Worm (Caenorhabditis elegans): Measurements from ENCODE around the gene srw-136.

Gene srw-136

ce11 chrV:3010468-3010867 is at the start of gene srw-136:
Gene srw-136 (minus strand): TSS chrV:3010568.
- TF ChIP-seq ref-1 (GFP tag; conservative IDR thresholded peaks at IDR 0.05) (no peak), T22C8.4 (GFP tag; IDR thresholded peaks at IDR 0.05) (no peak), klf-2 (GFP tag; conservative IDR thresholded peaks at IDR 0.05) (no peak), cog-1 (tag; optimal IDR thresholded peaks at IDR 0.05) (no peak), tab-1 (GFP tag; IDR thresholded peaks at IDR 0.05) (no peak), ztf-23 (GFP tag; IDR thresholded peaks at IDR 0.05) (no peak), flt-1 (GFP tag; IDR thresholded peaks at IDR 0.05) (no peak), ztf-29 (GFP tag; IDR thresholded peaks at IDR 0.05) (no peak), med-1 (GFP tag; optimal IDR thresholded peaks at IDR 0.05; ENCODE audit: insufficient read depth) (no peak)

ce11 chrV:3058996-3059395 is 48.6 kb upstream of the srw-136 start, which contains the start of gene str-244:
Gene str-244 (minus strand): TSS chrV:3059096.
- TF ChIP-seq T22C8.4 (GFP tag; IDR thresholded peaks at IDR 0.05) = no peak
- TF ChIP-seq med-1 (GFP tag; optimal IDR thresholded peaks at IDR 0.05; ENCODE audit: insufficient read depth) = no peak
- TF ChIP-seq ref-1 (GFP tag; conservative IDR thresholded peaks at IDR 0.05) = no peak
- no peak for TF ChIP-seq ztf-29 (GFP tag; IDR thresholded peaks at IDR 0.05)

ce11 chrV:3054254-3054653 is 43.9 kb upstream of the srw-136 start, which contains the start of gene C50H11.8:
Gene C50H11.8 (plus strand): TSS chrV:3054554.
- TF ChIP-seq tab-1 (GFP tag; IDR thresholded peaks at IDR 0.05) (no peak), ref-1 (GFP tag; conservative IDR thresholded peaks at IDR 0.05) (no peak), ztf-29 (GFP tag; IDR thresholded peaks at IDR 0.05) (no peak), klf-2 (GFP tag; conservative IDR thresholded peaks at IDR 0.05) (no peak), flt-1 (GFP tag; IDR thresholded peaks at IDR 0.05) (no peak), med-1 (GFP tag; optimal IDR thresholded peaks at IDR 0.05; ENCODE audit: insufficient read depth) (no peak), cog-1 (tag; optimal IDR thresholded peaks at IDR 0.05) (no peak), T22C8.4 (GFP tag; IDR thresholded peaks at IDR 0.05) (no peak), ztf-23 (GFP tag; IDR thresholded peaks at IDR 0.05) (no peak)

- no peak for TF ChIP-seq ztf-23 (GFP tag; IDR thresholded peaks at IDR 0.05)
- no peak for TF ChIP-seq cog-1 (tag; optimal IDR thresholded peaks at IDR 0.05)
- no peak for TF ChIP-seq tab-1 (GFP tag; IDR thresholded peaks at IDR 0.05)
- TF ChIP-seq ref-1 (GFP tag; conservative IDR thresholded peaks at IDR 0.05) = no peak
- no peak for TF ChIP-seq ztf-29 (GFP tag; IDR thresholded peaks at IDR 0.05)
- TF ChIP-seq klf-2 (GFP tag; conservative IDR thresholded peaks at IDR 0.05) = no peak
- TF ChIP-seq med-1 (GFP tag; optimal IDR thresholded peaks at IDR 0.05; ENCODE audit: insufficient read depth) = no peak
- TF ChIP-seq flt-1 (GFP tag; IDR thresholded peaks at IDR 0.05) = no peak
- TF ChIP-seq T22C8.4 (GFP tag; IDR thresholded peaks at IDR 0.05) = no peak
Observed at ce11 chrV:3046364-3046763, 36.0 kb upstream of the srw-136 start.

DNA sequence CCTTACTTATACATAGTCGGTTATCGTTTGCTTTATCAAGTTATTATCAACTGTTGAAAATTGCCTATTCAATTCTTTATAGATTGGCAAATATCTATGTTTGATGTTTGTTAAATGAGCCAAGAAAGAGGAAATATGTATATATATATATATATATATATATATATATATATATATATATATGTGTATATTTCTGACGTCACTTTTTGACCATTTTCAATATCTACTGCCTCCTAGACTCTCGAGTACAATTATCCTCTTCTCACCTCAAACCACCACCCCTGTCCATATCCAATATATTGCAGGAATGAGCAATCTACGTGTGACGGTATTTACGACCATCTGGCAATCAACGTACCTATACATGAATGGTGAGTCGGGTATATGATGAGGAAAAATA is 34.5 kb upstream of the srw-136 start, which contains the start of gene F59D6.1:
F59D6.1 (plus strand) TSS at position 301 of the 400 bp plus-strand sequence.
- TF ChIP-seq ztf-23 (GFP tag; IDR thresholded peaks at IDR 0.05) (no peak), klf-2 (GFP tag; conservative IDR thresholded peaks at IDR 0.05) (no peak), ref-1 (GFP tag; conservative IDR thresholded peaks at IDR 0.05) (no peak)

- TF ChIP-seq ref-1 (GFP tag; conservative IDR thresholded peaks at IDR 0.05) (no peak), tab-1 (GFP tag; IDR thresholded peaks at IDR 0.05) (no peak), cog-1 (tag; optimal IDR thresholded peaks at IDR 0.05) (no peak), flt-1 (GFP tag; IDR thresholded peaks at IDR 0.05) (no peak), klf-2 (GFP tag; conservative IDR thresholded peaks at IDR 0.05) (no peak), ztf-29 (GFP tag; IDR thresholded peaks at IDR 0.05) (no peak), med-1 (GFP tag; optimal IDR thresholded peaks at IDR 0.05; ENCODE audit: insufficient read depth) (no peak), T22C8.4 (GFP tag; IDR thresholded peaks at IDR 0.05) (no peak), ztf-23 (GFP tag; IDR thresholded peaks at IDR 0.05) (no peak)
Observed at ce11 chrV:3040930-3041329, 30.6 kb upstream of the srw-136 start.

DNA sequence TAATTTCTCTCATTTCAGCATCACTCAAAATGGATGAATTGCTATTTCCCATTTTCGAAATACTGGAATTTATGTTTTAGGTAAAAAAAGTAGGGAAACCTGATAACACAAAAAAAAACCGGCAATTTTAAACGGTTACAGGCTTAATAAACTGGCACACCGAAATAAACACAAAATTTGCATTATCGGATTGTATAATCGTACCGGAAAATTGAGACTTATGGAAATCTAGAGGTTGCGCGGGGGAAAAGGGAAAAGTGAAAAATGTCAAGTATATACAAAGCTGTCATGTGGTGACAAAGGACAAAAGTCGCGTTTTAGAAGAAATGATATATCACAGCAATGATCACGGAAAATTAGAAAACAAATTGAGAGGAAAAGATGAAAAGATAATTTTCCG is 28.9 kb upstream of the srw-136 start, which contains the start of gene chpf-2:
chpf-2 (minus strand) TSS at position 101 of the 400 bp plus-strand sequence.
- TF ChIP-seq klf-2 (GFP tag; conservative IDR thresholded peaks at IDR 0.05) (no peak), cog-1 (tag; optimal IDR thresholded peaks at IDR 0.05) (no peak), ref-1 (GFP tag; conservative IDR thresholded peaks at IDR 0.05) (no peak)

DNA sequence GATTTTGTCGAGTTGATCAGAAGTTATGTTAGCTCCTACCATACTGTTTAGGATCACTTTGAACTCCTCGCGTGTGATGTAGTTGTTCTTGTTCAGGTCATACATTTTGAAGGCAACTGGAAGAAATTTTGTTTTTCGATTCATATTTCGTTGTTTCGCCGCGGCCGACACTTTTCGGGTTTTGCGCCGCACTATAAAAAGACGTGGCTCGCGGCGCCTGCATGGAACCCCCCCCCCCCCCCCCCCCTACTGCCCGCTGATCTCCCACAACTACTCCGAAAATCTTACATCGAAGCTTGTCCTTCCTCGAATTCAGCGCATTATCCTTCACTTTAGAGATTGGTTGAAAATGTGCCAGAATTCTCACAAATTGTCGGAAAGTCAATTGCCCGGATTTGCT is 27.7 kb upstream of the srw-136 start:
- TF ChIP-seq tab-1 (GFP tag; IDR thresholded peaks at IDR 0.05) = no peak
- TF ChIP-seq klf-2 (GFP tag; conservative IDR thresholded peaks at IDR 0.05) = no peak
- TF ChIP-seq ref-1 (GFP tag; conservative IDR thresholded peaks at IDR 0.05) = no peak
- TF ChIP-seq med-1 (GFP tag; optimal IDR thresholded peaks at IDR 0.05; ENCODE audit: insufficient read depth) = no peak
- no peak for TF ChIP-seq flt-1 (GFP tag; IDR thresholded peaks at IDR 0.05)
- TF ChIP-seq cog-1 (tag; optimal IDR thresholded peaks at IDR 0.05) = no peak
- TF ChIP-seq ztf-23 (GFP tag; IDR thresholded peaks at IDR 0.05) = no peak
- TF ChIP-seq T22C8.4 (GFP tag; IDR thresholded peaks at IDR 0.05) = no peak
- no peak for TF ChIP-seq ztf-29 (GFP tag; IDR thresholded peaks at IDR 0.05)

ce11 chrV:3034236-3034635 is 23.9 kb upstream of the srw-136 start, which contains the start of gene srw-8:
Gene srw-8 (minus strand): TSS chrV:3034336.
- TF ChIP-seq ref-1 (GFP tag; conservative IDR thresholded peaks at IDR 0.05) (no peak), ztf-29 (GFP tag; IDR thresholded peaks at IDR 0.05) (no peak), med-1 (GFP tag; optimal IDR thresholded peaks at IDR 0.05; ENCODE audit: insufficient read depth) (no peak), tab-1 (GFP tag; IDR thresholded peaks at IDR 0.05) (no peak), ztf-23 (GFP tag; IDR thresholded peaks at IDR 0.05) (no peak)

ce11 chrV:3032343-3032742 is 22.0 kb upstream of the srw-136 start, which contains the start of gene irld-38:
Gene irld-38 (minus strand): TSS chrV:3032443.
- TF ChIP-seq tab-1 (GFP tag; IDR thresholded peaks at IDR 0.05) = no peak
- no peak for TF ChIP-seq med-1 (GFP tag; optimal IDR thresholded peaks at IDR 0.05; ENCODE audit: insufficient read depth)
- no peak for TF ChIP-seq ref-1 (GFP tag; conservative IDR thresholded peaks at IDR 0.05)
- no peak for TF ChIP-seq ztf-23 (GFP tag; IDR thresholded peaks at IDR 0.05)
- TF ChIP-seq flt-1 (GFP tag; IDR thresholded peaks at IDR 0.05) = no peak
- no peak for TF ChIP-seq T22C8.4 (GFP tag; IDR thresholded peaks at IDR 0.05)
- no peak for TF ChIP-seq klf-2 (GFP tag; conservative IDR thresholded peaks at IDR 0.05)
- TF ChIP-seq cog-1 (tag; optimal IDR thresholded peaks at IDR 0.05) = no peak
- TF ChIP-seq ztf-29 (GFP tag; IDR thresholded peaks at IDR 0.05) = no peak

Measured in whole organism, midembryonic.